Worm (Caenorhabditis elegans) whole organism, L4 larva: ENCODE data around the gene pgp-4.
A peak's percentile ranks its signal among the peaks of the same experiment; 100 is the strongest.

Experiments used
- F10B5.3 ChIP-seq: sonication (generic microtip); optimal IDR thresholded peaks from 2 replicates; lab custom pipeline; 2016; ENCODE audit warnings: mild to moderate bottlenecking, missing genetic modification characterization, missing compliant biosample characterization
- F49E8.2 ChIP-seq: sonication (generic microtip); optimal IDR thresholded peaks from 2 replicates; lab custom pipeline; 2016; ENCODE audit warnings: missing compliant biosample characterization, mild to moderate bottlenecking, missing genetic modification characterization, borderline replicate concordance
- Y75B8A.6 ChIP-seq: fragments of 200-800 bp; sonication (Bioruptor generic); IDR thresholded peaks from 2 replicates; pipeline ENCODE4 v1.3.6; 2022; ENCODE audit warnings: missing genetic modification reagents, missing genetic modification characterization, missing compliant biosample characterization
- aha-1 ChIP-seq: fragments of 150-350 bp; peaks from one replicate; lab custom pipeline; 2014; ENCODE audit warnings: missing biosample characterization, missing genetic modification characterization
- ceh-28 ChIP-seq: fragments of 150-350 bp; optimal IDR thresholded peaks from 2 replicates; lab custom pipeline; 2014; ENCODE audit warnings: missing biosample characterization, missing genetic modification reagents, missing genetic modification characterization
- ceh-32 ChIP-seq: sonication (generic microtip); optimal IDR thresholded peaks from 2 replicates; lab custom pipeline; 2016; ENCODE audit warnings: mild to moderate bottlenecking, missing genetic modification characterization, missing compliant biosample characterization; ENCODE audit not compliant: poor library complexity
- cey-2 ChIP-seq: sonication (generic microtip); optimal IDR thresholded peaks from 3 replicates; lab custom pipeline; 2017; ENCODE audit warnings: missing genetic modification characterization, mild to moderate bottlenecking, missing compliant biosample characterization, antibody characterized with exemption, borderline replicate concordance; ENCODE audit not compliant: insufficient read depth
- daf-16 ChIP-seq, 3 experiments: sonication (generic microtip); optimal IDR thresholded peaks; 2 replicates each; lab custom pipeline; 2016 to 2017; ENCODE audit warnings: missing genetic modification characterization in 3 of 3, missing genetic modification reagents in 3 of 3, mild to moderate bottlenecking in 2 of 3, missing compliant biosample characterization in 2 of 3, missing biosample characterization in 1 of 3, moderate library complexity in 1 of 3
- daf-8 ChIP-seq: fragments of 200-800 bp; sonication (Bioruptor generic); IDR thresholded peaks from 2 replicates; pipeline ENCODE4 v1.3.6; 2022; ENCODE audit warnings: missing genetic modification characterization, missing compliant biosample characterization
- dmd-6 ChIP-seq: fragments of 200-800 bp; sonication (Bioruptor generic); IDR thresholded peaks from 2 replicates; pipeline ENCODE4 v1.3.6; 2022; ENCODE audit warnings: missing genetic modification reagents, missing genetic modification characterization, missing compliant biosample characterization
- duxl-1 ChIP-seq: sonication (generic microtip); optimal IDR thresholded peaks from 2 replicates; lab custom pipeline; 2016; ENCODE audit warnings: mild to moderate bottlenecking, missing genetic modification characterization, moderate library complexity, missing compliant biosample characterization; ENCODE audit not compliant: poor library complexity
- dve-1 ChIP-seq: sonication (generic microtip); optimal IDR thresholded peaks from 2 replicates; lab custom pipeline; 2017; ENCODE audit warnings: antibody characterized with exemption, mild to moderate bottlenecking, missing genetic modification characterization, missing compliant biosample characterization; ENCODE audit not compliant: insufficient read depth
- fkh-10 ChIP-seq: fragments of 150-350 bp; optimal IDR thresholded peaks from 2 replicates; lab custom pipeline; 2014; ENCODE audit warnings: missing biosample characterization, missing genetic modification reagents, missing genetic modification characterization
- gei-8 ChIP-seq: fragments of 200-800 bp; sonication (Bioruptor generic); optimal IDR thresholded peaks from 2 replicates; lab custom pipeline; 2018; ENCODE audit warnings: mild to moderate bottlenecking, missing genetic modification characterization, missing compliant biosample characterization
- hif-1 ChIP-seq, 2 experiments: sonication (generic microtip); optimal IDR thresholded peaks; 2 replicates each; lab custom pipeline; 2016 to 2017; ENCODE audit warnings: missing compliant biosample characterization in 2 of 2, missing genetic modification characterization in 2 of 2, missing genetic modification reagents in 2 of 2, missing genotype in 2 of 2, mild to moderate bottlenecking in 1 of 2
- hlh-11 ChIP-seq: fragments of 200-800 bp; sonication (Bioruptor generic); optimal IDR thresholded peaks from 2 replicates; lab custom pipeline; 2018; ENCODE audit warnings: mild to moderate bottlenecking, missing genetic modification characterization, missing compliant biosample characterization
- hlh-30 ChIP-seq: sonication (generic microtip); optimal IDR thresholded peaks from 2 replicates; lab custom pipeline; 2017; ENCODE audit warnings: antibody characterized with exemption, mild to moderate bottlenecking, missing genetic modification characterization, missing compliant biosample characterization; ENCODE audit not compliant: insufficient read depth
- lin-1 ChIP-seq: fragments of 200-800 bp; sonication (Bioruptor generic); IDR thresholded peaks from 2 replicates; pipeline ENCODE4 v1.3.6; 2022; ENCODE audit warnings: missing genetic modification reagents, missing genetic modification characterization, missing compliant biosample characterization
- lin-38 ChIP-seq: fragments of 200-800 bp; sonication (Bioruptor generic); IDR thresholded peaks from 2 replicates; pipeline ENCODE4 v1.3.6; 2022; ENCODE audit warnings: missing genetic modification reagents, missing genetic modification characterization, missing compliant biosample characterization
- mdl-1 ChIP-seq, 2 experiments: fragments of 150-350 bp in 1 of 2; sonication (generic microtip) in 1 of 2; optimal IDR thresholded peaks; 2 replicates each; lab custom pipeline; 2014 to 2017; ENCODE audit warnings: missing biosample characterization in 2 of 2, missing genetic modification characterization in 2 of 2
- mep-1 ChIP-seq: fragments of 150-350 bp; sonication (generic microtip); optimal IDR thresholded peaks from 3 replicates; lab custom pipeline; 2014; ENCODE audit warnings: missing biosample characterization, missing genetic modification characterization
- mxl-3 ChIP-seq: fragments of 200-800 bp; sonication (Bioruptor generic); optimal IDR thresholded peaks from 2 replicates; lab custom pipeline; 2018; ENCODE audit warnings: mild to moderate bottlenecking, missing genetic modification characterization, missing compliant biosample characterization
- nhr-11 ChIP-seq: fragments of 150-350 bp; optimal IDR thresholded peaks from 2 replicates; lab custom pipeline; 2014; ENCODE audit warnings: missing biosample characterization, missing genetic modification characterization
- nhr-28 ChIP-seq: fragments of 150-350 bp; optimal IDR thresholded peaks from 2 replicates; lab custom pipeline; 2014; ENCODE audit warnings: missing biosample characterization, missing genetic modification characterization
- nhr-42 ChIP-seq: fragments of 200-800 bp; sonication (Bioruptor generic); IDR thresholded peaks from 2 replicates; pipeline ENCODE4 v1.3.6; 2022; ENCODE audit warnings: missing genetic modification characterization, missing compliant biosample characterization
- nhr-48 ChIP-seq: sonication (generic microtip); optimal IDR thresholded peaks from 2 replicates; lab custom pipeline; 2016; ENCODE audit warnings: mild to moderate bottlenecking, missing genetic modification characterization, missing compliant biosample characterization
- nhr-77 ChIP-seq: fragments of 150-350 bp; optimal IDR thresholded peaks from 2 replicates; lab custom pipeline; 2014; ENCODE audit warnings: missing biosample characterization, missing genetic modification characterization
- pha-4 ChIP-seq, 2 experiments: fragments of 150-350 bp in 1 of 2; fragments of 200-800 bp in 1 of 2; sonication (Bioruptor generic) in 1 of 2; IDR thresholded peaks in 1 of 2; optimal IDR thresholded peaks in 1 of 2; 2 replicates each; pipeline versions ENCODE4 v1.3.6 to Lab custom; 2014 to 2022; ENCODE audit warnings: missing genetic modification characterization in 2 of 2, missing genetic modification reagents in 2 of 2, missing biosample characterization in 1 of 2, missing compliant biosample characterization in 1 of 2
- php-3 ChIP-seq: fragments of 200-800 bp; sonication (Bioruptor generic); IDR thresholded peaks from 2 replicates; pipeline ENCODE4 v1.3.6; 2022; ENCODE audit warnings: missing genetic modification reagents, missing genetic modification characterization, missing compliant biosample characterization
- pqm-1 ChIP-seq: sonication (generic microtip); optimal IDR thresholded peaks from 2 replicates; lab custom pipeline; 2017; ENCODE audit warnings: missing biosample characterization, missing genetic modification characterization
- spr-1 ChIP-seq: sonication (generic microtip); optimal IDR thresholded peaks from 2 replicates; lab custom pipeline; 2016; ENCODE audit warnings: mild to moderate bottlenecking, missing genetic modification characterization, missing compliant biosample characterization
- spr-3 ChIP-seq: fragments of 200-800 bp; sonication (Bioruptor generic); optimal IDR thresholded peaks from 2 replicates; lab custom pipeline; 2018; ENCODE audit warnings: mild to moderate bottlenecking, missing genetic modification characterization, missing compliant biosample characterization
- tra-1 ChIP-seq: fragments of 200-800 bp; sonication (Bioruptor generic); IDR thresholded peaks from 2 replicates; pipeline ENCODE4 v1.3.6; 2022; ENCODE audit warnings: missing genetic modification reagents, missing genetic modification characterization, missing compliant biosample characterization
- unc-39 ChIP-seq: sonication (generic microtip); optimal IDR thresholded peaks from 2 replicates; lab custom pipeline; 2017; ENCODE audit warnings: missing biosample characterization, missing genetic modification characterization
- unc-62 ChIP-seq, 3 experiments: fragments of 150-350 bp in 1 of 3; sonication (generic microtip); optimal IDR thresholded peaks in 2 of 3; peaks in 1 of 3; 1 replicate in 1 of 3; 2 replicates in 2 of 3; lab custom pipeline; 2014 to 2017; ENCODE audit warnings: missing biosample characterization in 3 of 3, missing genetic modification characterization in 3 of 3, missing genetic modification reagents in 3 of 3, missing genotype in 1 of 3
- zip-2 ChIP-seq: fragments of 150-350 bp; optimal IDR thresholded peaks from 2 replicates; lab custom pipeline; 2014; ENCODE audit warnings: missing biosample characterization, missing genetic modification characterization
- ztf-7 ChIP-seq: fragments of 150-350 bp; optimal IDR thresholded peaks from 2 replicates; lab custom pipeline; 2014; ENCODE audit warnings: missing biosample characterization, missing genetic modification characterization

pgp-4 gene

ce11 chrX:11339375-11339924 lies 18.2 kb upstream of the pgp-4 start, which contains the start of gene aco-1 (continued):
- TF ChIP-seq daf-16 (GFP tag; optimal IDR thresholded peaks at IDR 0.05; lab: Kevin White, UChicago) (no peak), daf-16 (tag; optimal IDR thresholded peaks at IDR 0.05; lab: Kevin White, UChicago) (peak; percentile 72), php-3 (GFP tag; lab: Robert Waterston, UW) (0 out of 2 replicates have a peak, but pooled peaks have one; percentile 5), tra-1 (0 out of 2 replicates have a peak, but pooled peaks have one; percentile 39), aha-1 (tag; lab: Kevin White, UChicago) (peak; percentile 83), dmd-6 (GFP tag; lab: Robert Waterston, UW) (peak; percentile 53), ceh-28 (tag; lab: Kevin White, UChicago) (no peak), unc-62 (GFP tag; optimal IDR thresholded peaks at IDR 0.05 in 1 of 2; lab: Kevin White, UChicago) (peak in 1 of 2 experiments; percentile 68), unc-62 (tag; optimal IDR thresholded peaks at IDR 0.05; lab: Kevin White, UChicago) (no peak), nhr-77 (tag; lab: Kevin White, UChicago) (no peak), ceh-32 (tag; lab: Kevin White, UChicago) (no peak), spr-1 (tag; lab: Kevin White, UChicago) (no peak), nhr-48 (tag; lab: Kevin White, UChicago) (no peak), duxl-1 (tag; lab: Kevin White, UChicago) (no peak), mxl-3 (GFP tag; lab: Kevin White, UChicago) (peak; percentile 14), lin-1 (no peak), unc-39 (no peak), dve-1 (peak; percentile 60), Y75B8A.6 (GFP tag; lab: Robert Waterston, UW) (no peak), nhr-11 (tag; lab: Kevin White, UChicago) (no peak), nhr-28 (tag; lab: Kevin White, UChicago) (peak; percentile 99), zip-2 (tag; lab: Kevin White, UChicago) (no peak), mep-1 (tag; lab: Kevin White, UChicago) (peak; percentile 27), nhr-42 (GFP tag; lab: Robert Waterston, UW) (0 out of 2 replicates have a peak, but pooled peaks have one; percentile 19), F49E8.2 (tag; lab: Kevin White, UChicago) (no peak), F10B5.3 (tag; lab: Kevin White, UChicago) (no peak), lin-38 (GFP tag; lab: Robert Waterston, UW) (no peak)

- TF ChIP-seq pqm-1 (tag; lab: Kevin White, UChicago) (peak; percentile 40), mdl-1 (tag; optimal IDR thresholded peaks at IDR 0.05; lab: Kevin White, UChicago) (peak in 1 of 2 experiments; percentile 19), dmd-6 (GFP tag; lab: Robert Waterston, UW) (0 out of 2 replicates have a peak, but pooled peaks have one; percentile 10), spr-3 (GFP tag; lab: Kevin White, UChicago) (no peak), dve-1 (peak; percentile 56), hlh-11 (tag; lab: Kevin White, UChicago) (peak; percentile 10), nhr-77 (tag; lab: Kevin White, UChicago) (peak; percentile 63), nhr-48 (tag; lab: Kevin White, UChicago) (no peak), gei-8 (GFP tag; lab: Kevin White, UChicago) (no peak), nhr-28 (tag; lab: Kevin White, UChicago) (peak; percentile 78), pha-4 (GFP tag; IDR thresholded peaks at IDR 0.05; lab: Robert Waterston, UW) (0 out of 2 replicates have a peak, but pooled peaks have one; percentile 18), pha-4 (tag; optimal IDR thresholded peaks at IDR 0.05; lab: Kevin White, UChicago) (no peak), daf-16 (GFP tag; optimal IDR thresholded peaks at IDR 0.05; lab: Kevin White, UChicago) (no peak), daf-16 (tag; optimal IDR thresholded peaks at IDR 0.05; lab: Kevin White, UChicago) (peak; percentile 44), hlh-30 (peak; percentile 37)
- TF ChIP-seq, all 104 proteins: peak for 10
Measured at ce11 chrX:11340478-11340877, 17.1 kb upstream of the pgp-4 start.

ce11 chrX:11344899-11345298 lies 12.7 kb upstream of the pgp-4 start:
- TF ChIP-seq daf-8 (GFP tag; lab: Robert Waterston, UW), result no peak
- TF ChIP-seq fkh-10 (GFP tag; lab: Kevin White, UChicago), result no peak
- TF ChIP-seq cey-2 (tag; lab: Kevin White, UChicago), result no peak
- TF ChIP-seq hif-1 (tag; optimal IDR thresholded peaks at IDR 0.05; lab: Kevin White, UChicago), result peak in 1 of 2 experiments; percentile 16
- peak in 1 of 2 experiments; percentile 47 for TF ChIP-seq daf-16 (GFP tag; optimal IDR thresholded peaks at IDR 0.05; lab: Kevin White, UChicago)
- TF ChIP-seq daf-16 (tag; optimal IDR thresholded peaks at IDR 0.05; lab: Kevin White, UChicago), result peak; percentile 17
- peak; percentile 33 for TF ChIP-seq nhr-11 (tag; lab: Kevin White, UChicago)
- no peak for TF ChIP-seq php-3 (GFP tag; lab: Robert Waterston, UW)
- TF ChIP-seq F49E8.2 (tag; lab: Kevin White, UChicago), result no peak
- peak; percentile 42 for TF ChIP-seq hlh-11 (tag; lab: Kevin White, UChicago)
- TF ChIP-seq unc-62 (GFP tag; optimal IDR thresholded peaks at IDR 0.05 in 1 of 2; lab: Kevin White, UChicago), result peak in 1 of 2 experiments; percentile 98
- no peak for TF ChIP-seq unc-62 (tag; optimal IDR thresholded peaks at IDR 0.05; lab: Kevin White, UChicago)
- no peak for TF ChIP-seq ztf-7 (tag; lab: Kevin White, UChicago)
- peak; percentile 54 for TF ChIP-seq mxl-3 (GFP tag; lab: Kevin White, UChicago)
- TF ChIP-seq hlh-30, result peak; percentile 48
